Worm (Caenorhabditis elegans): ENCODE results near the gene abf-4.

- no peak for TF ChIP-seq ceh-82 (tag; optimal IDR thresholded peaks at IDR 0.05)
- TF ChIP-seq unc-62 (GFP tag; optimal IDR thresholded peaks at IDR 0.05), result no peak
- no peak for TF ChIP-seq elt-3 (tag; optimal IDR thresholded peaks at IDR 0.05)
- no peak for TF ChIP-seq F13H6.1 (tag; optimal IDR thresholded peaks at IDR 0.05)
- TF ChIP-seq sem-4 (tag; optimal IDR thresholded peaks at IDR 0.05), result no peak
- no peak for TF ChIP-seq zag-1 (tag; optimal IDR thresholded peaks at IDR 0.05)
- no peak for TF ChIP-seq ZK546.5 (tag; optimal IDR thresholded peaks at IDR 0.05)
- TF ChIP-seq nhr-129 (tag; optimal IDR thresholded peaks at IDR 0.05), result no peak
- TF ChIP-seq aly-2 (tag; optimal IDR thresholded peaks at IDR 0.05), result no peak
- no peak for TF ChIP-seq nhr-237 (tag; optimal IDR thresholded peaks at IDR 0.05)
These were observed 32.2 kb downstream of the abf-4 start, which contains the start of the genes srh-166 and Y38H6C.24 for ce11 chrV:20525816-20526459.
